Fruit fly (Drosophila melanogaster) ovary, adult (tissue): Measurements from ENCODE around the gene Shc.

Source experiments
- CG17801 ChIP-seq: fragments of 200-800 bp; optimal IDR thresholded peaks from 2 replicates; lab custom pipeline; 2019; ENCODE audit warnings: missing biosample characterization, mild to moderate bottlenecking, missing genetic modification characterization, moderate library complexity; ENCODE audit not compliant: partially characterized antibody

Shc gene

DNA sequence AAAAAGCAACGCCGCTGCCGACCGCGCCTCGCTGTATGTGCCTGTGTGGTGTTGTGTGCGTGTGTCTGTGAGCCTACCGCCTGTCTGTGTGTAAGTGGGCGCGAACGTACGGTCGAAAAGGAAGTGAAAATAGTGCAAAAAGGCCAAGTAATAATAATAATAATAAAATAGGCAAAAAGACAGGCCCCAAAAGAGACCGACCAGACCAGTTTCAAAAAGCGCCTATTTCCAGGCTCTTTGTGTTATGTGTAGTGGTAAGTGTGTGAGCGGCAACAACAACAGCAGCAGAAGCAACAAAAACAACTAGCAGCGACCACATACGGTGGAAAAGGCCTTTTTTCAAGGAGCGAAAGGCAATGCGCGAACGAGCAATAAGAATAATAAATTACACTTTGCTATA, 36.0 kb downstream of the Shc start:
- TF ChIP-seq CG17801 (GFP tag; lab: Kevin White, UChicago) = no peak

DNA sequence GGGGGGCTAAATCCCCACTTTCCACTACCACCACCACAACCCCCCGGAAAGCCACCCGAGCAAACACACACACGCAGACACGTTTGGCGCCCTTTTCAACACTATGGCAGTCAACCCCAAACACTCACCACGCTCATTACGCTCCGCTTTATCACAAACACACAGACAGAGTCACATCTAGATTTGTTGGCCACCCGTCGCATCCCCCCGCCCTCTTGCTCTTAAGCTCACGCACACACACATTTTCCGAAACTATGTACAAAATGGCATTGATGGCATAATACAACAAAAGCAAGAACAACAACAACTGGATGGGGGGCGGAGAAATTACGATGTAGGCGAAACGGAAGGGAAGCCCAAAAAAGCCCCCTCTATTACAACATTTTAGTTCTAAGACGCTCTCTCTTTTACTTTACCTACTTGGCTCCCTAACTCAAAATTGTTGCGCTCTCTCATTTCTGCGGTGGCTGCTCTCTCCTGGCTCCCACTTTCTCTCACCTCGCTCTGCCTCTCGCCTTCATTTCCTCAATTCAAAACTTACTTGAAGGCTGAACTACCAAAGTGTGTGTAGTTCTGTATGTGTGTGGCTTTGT, 38.9 kb downstream of the Shc start:
- TF ChIP-seq CG17801 (GFP tag; lab: Kevin White, UChicago) = no peak

DNA sequence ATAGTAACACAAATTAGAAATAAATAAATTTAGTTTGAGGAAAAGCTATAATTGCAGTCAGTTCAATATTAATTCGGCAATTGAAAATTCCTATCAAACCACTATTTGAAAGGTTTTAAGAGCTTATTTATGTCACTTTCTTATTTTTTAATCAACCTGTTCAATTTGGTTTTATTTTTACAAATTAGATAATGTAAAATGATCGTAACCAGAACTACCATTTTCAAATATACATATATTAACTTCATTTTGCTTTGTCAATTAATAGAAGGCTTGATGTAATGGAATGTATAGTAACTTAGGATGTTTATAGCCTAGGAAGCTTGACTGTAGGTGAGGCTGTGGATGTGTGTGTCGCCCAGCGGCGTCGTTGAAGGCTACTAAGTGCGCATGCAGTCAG, 39.8 kb downstream of the Shc start:
- no peak for TF ChIP-seq CG17801 (GFP tag; lab: Kevin White, UChicago)

DNA sequence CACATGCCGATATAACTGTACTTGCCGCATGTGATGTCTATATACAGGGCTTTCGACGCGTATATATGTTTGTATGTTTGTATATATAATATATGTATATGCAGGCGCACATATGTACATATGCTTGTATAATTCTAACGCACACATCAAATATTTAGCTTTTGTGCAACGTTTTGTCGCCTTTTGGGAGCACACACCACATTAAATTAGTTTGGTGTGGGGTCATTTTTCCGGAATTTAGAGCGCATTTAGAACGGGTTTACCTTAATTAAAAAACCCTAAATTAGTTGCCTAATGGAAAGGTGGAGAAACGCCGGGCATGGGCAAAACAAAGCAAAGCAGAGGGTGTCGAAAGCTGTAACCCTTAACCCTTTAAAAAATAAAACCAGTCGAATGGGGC, 40.5 kb downstream of the Shc start:
- TF ChIP-seq CG17801 (GFP tag; lab: Kevin White, UChicago) = no peak

DNA sequence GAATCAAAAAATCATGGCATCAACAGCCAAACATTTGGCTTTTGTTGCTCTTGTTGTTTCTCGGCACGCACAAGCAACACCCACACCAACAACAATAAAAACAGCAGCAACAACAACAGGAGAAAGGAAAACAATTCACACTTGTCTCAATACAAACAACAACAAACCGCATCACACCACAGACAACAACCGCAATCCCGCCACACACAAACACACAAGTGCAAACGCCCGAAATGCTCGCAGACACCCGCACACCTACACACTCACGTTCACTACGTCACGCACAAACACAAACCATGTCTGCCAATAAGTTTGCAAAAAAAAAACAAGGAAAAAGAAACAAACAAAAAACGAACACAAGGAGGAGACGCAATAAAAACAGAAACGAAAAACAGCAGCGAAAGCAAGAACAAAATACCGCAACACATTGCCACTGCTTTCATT, 41.0 kb downstream of the Shc start:
- no peak for TF ChIP-seq CG17801 (GFP tag; lab: Kevin White, UChicago)

DNA sequence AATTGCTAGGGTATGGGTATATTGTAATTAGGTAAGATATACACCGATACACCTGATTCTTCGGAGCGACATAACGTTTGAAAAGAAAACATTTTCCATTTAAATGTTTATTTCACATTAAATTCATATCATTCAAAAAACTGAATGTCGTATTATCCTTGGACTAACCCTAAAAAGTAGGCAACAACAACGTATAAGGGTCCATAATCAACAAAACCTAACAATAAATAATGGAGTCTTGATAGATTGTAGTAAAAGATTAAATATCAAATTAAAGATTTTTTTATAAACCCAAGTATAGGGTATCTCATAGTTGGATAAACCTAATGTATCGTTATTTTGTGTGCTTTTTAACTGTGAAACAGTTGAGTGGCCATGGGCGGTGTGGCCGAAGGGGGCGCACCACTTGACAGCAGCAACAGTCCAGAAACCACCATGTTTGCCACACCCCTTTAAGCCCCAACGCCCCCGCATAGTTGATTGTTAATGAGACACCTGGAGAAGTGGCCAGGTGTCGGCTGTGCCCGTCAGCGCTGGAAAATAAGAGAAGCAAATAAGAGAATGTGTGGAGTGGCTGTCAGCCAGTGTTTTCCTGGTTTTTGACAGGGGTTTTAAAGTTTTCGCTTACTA, 41.6 kb downstream of the Shc start:
- TF ChIP-seq CG17801 (GFP tag; lab: Kevin White, UChicago) = no peak

DNA sequence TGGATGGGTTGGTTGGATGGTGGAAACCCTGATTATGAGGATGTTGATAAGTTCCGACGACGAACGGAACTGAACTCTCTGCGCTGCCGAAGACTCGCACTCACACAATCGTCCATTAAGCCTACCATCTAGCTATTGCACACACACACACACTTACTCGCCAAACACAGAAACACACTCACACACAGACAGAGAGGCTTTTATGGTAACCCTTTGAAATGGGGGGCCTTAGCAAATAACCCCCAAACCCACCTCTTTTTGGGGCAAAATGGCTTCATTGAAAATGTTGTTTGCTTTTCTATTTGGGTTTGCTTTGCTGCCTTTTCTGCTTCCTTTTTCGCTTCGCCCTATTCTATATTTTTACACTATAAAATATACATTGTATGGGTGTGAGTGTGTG, 42.3 kb downstream of the Shc start:
- TF ChIP-seq CG17801 (GFP tag; lab: Kevin White, UChicago) = no peak

DNA sequence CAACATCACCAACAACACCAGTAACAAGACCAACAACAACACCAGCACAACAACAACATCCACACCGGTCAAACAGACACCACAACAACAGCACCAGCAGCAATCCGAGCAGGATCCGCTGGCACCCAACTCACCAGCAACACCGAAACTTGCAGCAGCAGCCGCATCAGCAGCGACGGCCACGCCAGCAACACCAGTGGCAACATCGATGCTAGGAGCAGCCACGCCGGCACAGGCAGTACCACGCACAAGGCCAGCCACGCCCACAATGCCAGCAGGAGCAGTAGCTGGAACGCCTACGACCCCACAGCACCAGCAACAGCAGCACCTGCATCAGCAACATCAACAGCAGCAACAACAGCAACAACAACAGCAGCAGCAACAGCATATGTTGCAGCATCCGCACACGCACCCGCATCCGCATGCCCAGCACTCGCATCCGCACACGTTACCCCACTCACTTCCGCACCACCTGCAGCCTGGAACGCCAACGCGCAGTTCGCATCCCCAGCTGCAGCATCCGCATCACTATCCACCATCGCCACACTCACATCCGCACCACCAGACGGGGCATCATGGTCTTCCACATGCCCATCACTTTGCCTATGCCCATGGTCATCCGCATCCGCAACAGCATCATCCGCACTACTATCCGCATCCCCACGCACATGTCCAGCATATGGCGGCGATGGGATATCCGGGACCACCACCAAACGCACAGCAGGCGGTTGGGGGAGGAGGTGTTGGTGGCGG, 44.5 kb downstream of the Shc start:
- TF ChIP-seq CG17801 (GFP tag; lab: Kevin White, UChicago) = no peak

DNA sequence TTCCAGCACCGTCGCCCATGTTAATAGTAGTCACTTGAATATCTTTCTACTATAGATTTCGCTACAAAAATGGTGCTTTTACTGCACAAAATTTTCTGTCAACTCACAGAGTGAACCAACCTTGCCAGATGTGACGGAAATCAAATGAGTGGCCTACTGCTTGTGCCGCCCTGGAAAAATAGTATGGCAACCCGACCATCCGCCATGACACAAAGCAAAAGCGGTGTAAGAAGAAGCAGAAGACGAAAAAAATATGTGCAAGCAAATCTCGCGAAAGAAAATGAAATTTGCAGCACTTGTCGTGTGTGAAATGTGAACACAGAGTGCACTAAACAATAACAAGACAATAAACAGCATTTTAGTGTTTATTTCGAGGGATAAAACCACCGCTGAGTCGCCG, 50.0 kb downstream of the Shc start, which contains the start of the genes Uch-L5 and Jarid2:
Uch-L5 (minus strand) TSS at position 137 of the 400 bp plus-strand sequence.
Jarid2 (plus strand) TSS at position 210 of the 400 bp plus-strand sequence.
- TF ChIP-seq CG17801 (GFP tag; lab: Kevin White, UChicago) = peak; percentile 79
